Worm (Caenorhabditis elegans): Measurements from ENCODE around the gene T13B5.9.

DNA sequence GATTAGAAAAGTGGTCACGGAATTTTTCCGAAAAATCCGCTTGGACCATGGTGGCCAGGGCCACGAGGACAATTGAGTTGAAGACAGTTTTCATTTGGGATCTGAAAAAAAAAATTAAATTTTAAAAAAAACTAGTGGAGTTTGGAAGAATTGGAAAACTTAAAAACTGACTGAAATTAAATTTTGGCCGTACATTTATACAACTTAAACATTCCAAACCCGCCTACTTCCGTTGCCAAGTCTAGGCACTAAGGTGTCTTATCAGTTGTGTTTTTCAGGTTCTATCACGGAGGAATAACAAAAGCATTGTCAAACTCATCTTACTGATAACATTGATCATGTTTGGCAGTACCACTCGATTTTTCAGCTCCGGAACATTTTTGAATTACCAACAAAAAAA lies 9.8 kb upstream of the T13B5.9 start, which contains the start of gene lips-12:
- no peak for TF ChIP-seq lin-29 (GFP tag; IDR thresholded peaks at IDR 0.05)
- no peak for TF ChIP-seq nhr-76 (tag; optimal IDR thresholded peaks at IDR 0.05)
- no peak for TF ChIP-seq mdl-1 (tag; optimal IDR thresholded peaks at IDR 0.05)
- no peak for TF ChIP-seq zfp-2 (tag; optimal IDR thresholded peaks at IDR 0.05)
- TF ChIP-seq ama-1 (optimal IDR thresholded peaks at IDR 0.05): no peak
- no peak for TF ChIP-seq lin-15B (tag; optimal IDR thresholded peaks at IDR 0.05)
- TF ChIP-seq dpl-1 (GFP tag; optimal IDR thresholded peaks at IDR 0.05): no peak
- no peak for TF ChIP-seq aly-2 (tag; optimal IDR thresholded peaks at IDR 0.05)
- TF ChIP-seq unc-130 (GFP tag; optimal IDR thresholded peaks at IDR 0.05): no peak
- no peak for TF ChIP-seq ceh-62 (tag; optimal IDR thresholded peaks at IDR 0.05)
